Fruit fly (Drosophila melanogaster) whole organism, embryonic: Measurements from ENCODE around the gene DIP2.

Source experiments
- Adf1 ChIP-seq: fragments of 200-800 bp; sonication (Bioruptor generic); IDR thresholded peaks from 2 replicates; pipeline ENCODE4 v1.3.6; 2022; ENCODE audit warnings: missing biosample characterization, missing genetic modification characterization
- Atf3 ChIP-seq: fragments of 200-800 bp; sonication (Bioruptor generic); optimal IDR thresholded peaks from 3 replicates; lab custom pipeline; 2016; ENCODE audit warnings: missing biosample characterization, missing genetic modification characterization
- B-H1 ChIP-seq: fragments of 200-800 bp; sonication (Bioruptor generic); IDR thresholded peaks from 3 replicates; pipeline ENCODE4 v1.3.6; 2022; ENCODE audit warnings: missing biosample characterization, missing genetic modification characterization
- Bdp1 ChIP-seq: fragments of 200-800 bp; sonication (Bioruptor generic); optimal IDR thresholded peaks from 3 replicates; lab custom pipeline; 2016; ENCODE audit warnings: missing biosample characterization, missing genetic modification characterization
- C15 ChIP-seq: fragments of 200-800 bp; sonication (Bioruptor generic); IDR thresholded peaks from 3 replicates; pipeline ENCODE4 v1.3.6; 2022; ENCODE audit warnings: missing biosample characterization, missing genetic modification characterization
- CG10267 ChIP-seq: fragments of 200-800 bp; sonication (Bioruptor generic); optimal IDR thresholded peaks from 2 replicates; lab custom pipeline; 2018; ENCODE audit warnings: missing biosample characterization, mild to moderate bottlenecking, missing genetic modification characterization, moderate library complexity
- CG10431 ChIP-seq: fragments of 200-800 bp; sonication (Bioruptor generic); optimal IDR thresholded peaks from 3 replicates; lab custom pipeline; 2018; ENCODE audit warnings: missing biosample characterization, mild to moderate bottlenecking, missing genetic modification characterization
- CG10654 ChIP-seq: fragments of 200-800 bp; sonication (Bioruptor generic); optimal IDR thresholded peaks from 2 replicates; lab custom pipeline; 2016; ENCODE audit warnings: missing biosample characterization, missing genetic modification characterization
- CG11247 ChIP-seq: fragments of 200-800 bp; sonication (Bioruptor generic); IDR thresholded peaks from 2 replicates; pipeline ENCODE4 v1.3.6; 2022; ENCODE audit warnings: missing biosample characterization, missing genetic modification characterization
- CG11398 ChIP-seq: fragments of 200-800 bp; sonication (Bioruptor generic); optimal IDR thresholded peaks from 2 replicates; lab custom pipeline; 2016; ENCODE audit warnings: missing biosample characterization, missing genetic modification characterization
- CG11723 ChIP-seq: fragments of 200-800 bp; sonication (Bioruptor generic); optimal IDR thresholded peaks from 2 replicates; lab custom pipeline; 2017; ENCODE audit warnings: missing biosample characterization, mild to moderate bottlenecking, missing genetic modification characterization
- CG12744 ChIP-seq: fragments of 200-800 bp; sonication (Bioruptor generic); optimal IDR thresholded peaks from 2 replicates; lab custom pipeline; 2016; ENCODE audit warnings: missing biosample characterization, missing genetic modification characterization
- CG14014 ChIP-seq: fragments of 200-800 bp; sonication (Bioruptor generic); IDR thresholded peaks from 2 replicates; pipeline ENCODE4 v1.3.6; 2022; ENCODE audit warnings: missing biosample characterization, missing genetic modification characterization
- CG14860 ChIP-seq: fragments of 200-800 bp; sonication (Bioruptor generic); IDR thresholded peaks from 3 replicates; pipeline ENCODE4 v1.3.6; 2022; ENCODE audit warnings: missing biosample characterization, missing genetic modification characterization; ENCODE audit not compliant: partially characterized antibody
- CG15514 ChIP-seq: fragments of 200-800 bp; sonication (Bioruptor generic); optimal IDR thresholded peaks from 3 replicates; lab custom pipeline; 2017; ENCODE audit warnings: missing biosample characterization, missing genetic modification characterization, mild to moderate bottlenecking, moderate library complexity, missing genetic modification reagents
- CG16863 ChIP-seq: fragments of 200-800 bp; sonication (Bioruptor generic); optimal IDR thresholded peaks from 3 replicates; lab custom pipeline; 2016; ENCODE audit warnings: missing biosample characterization, missing genetic modification characterization
- CG17612 ChIP-seq: fragments of 200-800 bp; sonication (Bioruptor generic); IDR thresholded peaks from 2 replicates; pipeline ENCODE4 v1.3.6; 2022; ENCODE audit warnings: missing biosample characterization, missing genetic modification characterization
- CG2116 ChIP-seq: fragments of 200-800 bp; sonication (Bioruptor generic); optimal IDR thresholded peaks from 3 replicates; lab custom pipeline; 2018; ENCODE audit warnings: missing biosample characterization, mild to moderate bottlenecking, missing genetic modification characterization
- CG2202 ChIP-seq: fragments of 200-800 bp; sonication (Bioruptor generic); optimal IDR thresholded peaks from 2 replicates; lab custom pipeline; 2018; ENCODE audit warnings: missing biosample characterization, mild to moderate bottlenecking, missing genetic modification characterization
- CG33557 ChIP-seq: fragments of 200-800 bp; sonication (Bioruptor generic); optimal IDR thresholded peaks from 2 replicates; lab custom pipeline; 2019; ENCODE audit warnings: missing biosample characterization, mild to moderate bottlenecking, missing genetic modification characterization, moderate library complexity
- CG34422 ChIP-seq: fragments of 200-800 bp; sonication (Bioruptor generic); IDR thresholded peaks from 3 replicates; pipeline ENCODE4 v1.3.6; 2022; ENCODE audit warnings: missing biosample characterization, missing genetic modification characterization
- CG4360 ChIP-seq: fragments of 200-800 bp; sonication (Bioruptor generic); IDR thresholded peaks from 2 replicates; pipeline ENCODE4 v1.3.6; 2022; ENCODE audit warnings: missing biosample characterization, missing genetic modification characterization
- CG4730 ChIP-seq: fragments of 200-800 bp; sonication (Bioruptor generic); IDR thresholded peaks from 2 replicates; pipeline ENCODE4 v1.3.6; 2022; ENCODE audit warnings: missing biosample characterization, missing genetic modification characterization
- CG6813 ChIP-seq: fragments of 200-800 bp; sonication (Bioruptor generic); optimal IDR thresholded peaks from 2 replicates; lab custom pipeline; 2017; ENCODE audit warnings: missing biosample characterization, missing genetic modification characterization, mild to moderate bottlenecking, moderate library complexity, missing genetic modification reagents
- CG7271 ChIP-seq: fragments of 200-800 bp; sonication (Bioruptor generic); optimal IDR thresholded peaks from 2 replicates; lab custom pipeline; 2018; ENCODE audit warnings: missing biosample characterization, mild to moderate bottlenecking, missing genetic modification characterization, moderate library complexity
- CG7928 ChIP-seq: fragments of 200-800 bp; sonication (Bioruptor generic); optimal IDR thresholded peaks from 2 replicates; lab custom pipeline; 2017; ENCODE audit warnings: missing biosample characterization, mild to moderate bottlenecking, missing genetic modification characterization
- CG7963 ChIP-seq: fragments of 200-800 bp; sonication (Bioruptor generic); IDR thresholded peaks from 3 replicates; pipeline ENCODE4 v1.3.6; 2022; ENCODE audit warnings: missing biosample characterization, missing genetic modification characterization; ENCODE audit not compliant: partially characterized antibody
- CG9727 ChIP-seq: fragments of 200-800 bp; sonication (Bioruptor generic); optimal IDR thresholded peaks from 3 replicates; lab custom pipeline; 2017; ENCODE audit warnings: missing biosample characterization, mild to moderate bottlenecking, missing genetic modification characterization
- CoRest ChIP-seq: fragments of 200-800 bp; sonication (Bioruptor generic); optimal IDR thresholded peaks from 3 replicates; lab custom pipeline; 2018; ENCODE audit warnings: missing biosample characterization, mild to moderate bottlenecking, missing genetic modification characterization, moderate library complexity
- Drgx ChIP-seq: fragments of 200-800 bp; sonication (Bioruptor generic); IDR thresholded peaks from 2 replicates; pipeline ENCODE4 v1.3.6; 2022; ENCODE audit warnings: missing biosample characterization, missing genetic modification characterization
- GATAe ChIP-seq: fragments of 200-800 bp; sonication (Bioruptor generic); conservative IDR thresholded peaks from 2 replicates; pipeline ENCODE4 v1.3.6; 2022; ENCODE audit warnings: missing biosample characterization, missing genetic modification characterization
- HLHmδ ChIP-seq: fragments of 200-800 bp; sonication (Bioruptor generic); optimal IDR thresholded peaks from 2 replicates; lab custom pipeline; 2018; ENCODE audit warnings: missing biosample characterization, mild to moderate bottlenecking, missing genetic modification characterization, moderate library complexity
- Hmx ChIP-seq: fragments of 200-800 bp; sonication (Bioruptor generic); optimal IDR thresholded peaks from 2 replicates; lab custom pipeline; 2016; ENCODE audit warnings: missing biosample characterization, missing genetic modification characterization
- Hr39 ChIP-seq: fragments of >200 bp; optimal IDR thresholded peaks from 2 replicates; lab custom pipeline; 2017
- Hsf ChIP-seq: fragments of 200-800 bp; sonication (Bioruptor generic); optimal IDR thresholded peaks from 3 replicates; lab custom pipeline; 2016; ENCODE audit warnings: missing biosample characterization, missing genetic modification characterization
- Lhr ChIP-seq: fragments of 200-800 bp; sonication (Bioruptor generic); optimal IDR thresholded peaks from 3 replicates; lab custom pipeline; 2017; ENCODE audit warnings: mild to moderate bottlenecking, missing biosample characterization, missing genetic modification reagents, missing genetic modification characterization
- Mad ChIP-seq: fragments of 200-800 bp; sonication (Bioruptor generic); optimal IDR thresholded peaks from 2 replicates; lab custom pipeline; 2016; ENCODE audit warnings: missing biosample characterization, missing genetic modification characterization
- Myb ChIP-seq: fragments of 200-800 bp; sonication (Bioruptor generic); optimal IDR thresholded peaks from 2 replicates; lab custom pipeline; 2016; ENCODE audit warnings: missing biosample characterization, missing genetic modification characterization
- Poxn ChIP-seq: fragments of 200-800 bp; sonication (Bioruptor generic); IDR thresholded peaks from 2 replicates; pipeline ENCODE4 v1.3.6; 2022; ENCODE audit warnings: missing biosample characterization, missing genetic modification characterization
- Rx ChIP-seq: fragments of 200-800 bp; sonication (Bioruptor generic); IDR thresholded peaks from 2 replicates; pipeline ENCODE4 v1.3.6; 2022; ENCODE audit warnings: missing biosample characterization, missing genetic modification characterization
- Spps ChIP-seq: fragments of 200-800 bp; sonication (Bioruptor generic); optimal IDR thresholded peaks from 2 replicates; lab custom pipeline; 2018; ENCODE audit warnings: missing biosample characterization, mild to moderate bottlenecking, missing genetic modification characterization
- Ssrp ChIP-seq: fragments of 200-800 bp; sonication (Bioruptor generic); optimal IDR thresholded peaks from 2 replicates; lab custom pipeline; 2018; ENCODE audit warnings: missing biosample characterization, mild to moderate bottlenecking, missing genetic modification characterization, moderate library complexity
- emc ChIP-seq: fragments of 200-800 bp; sonication (Bioruptor generic); optimal IDR thresholded peaks from 2 replicates; lab custom pipeline; 2016; ENCODE audit warnings: missing biosample characterization, missing genetic modification characterization
- gsb-n ChIP-seq: fragments of 200-800 bp; sonication (Bioruptor generic); optimal IDR thresholded peaks from 3 replicates; lab custom pipeline; 2018; ENCODE audit warnings: missing biosample characterization, mild to moderate bottlenecking, missing genetic modification characterization
- ind ChIP-seq: fragments of 200-800 bp; sonication (Bioruptor generic); optimal IDR thresholded peaks from 3 replicates; lab custom pipeline; 2016; ENCODE audit warnings: missing biosample characterization, missing genetic modification characterization
- sob ChIP-seq: fragments of 200-800 bp; sonication (Bioruptor generic); IDR thresholded peaks from 2 replicates; pipeline ENCODE4 v1.3.6; 2022; ENCODE audit warnings: missing biosample characterization, missing genetic modification characterization
- tin ChIP-seq: fragments of 200-800 bp; sonication (Bioruptor generic); optimal IDR thresholded peaks from 3 replicates; lab custom pipeline; 2016; ENCODE audit warnings: missing biosample characterization, missing genetic modification characterization
- toy ChIP-seq: fragments of 200-800 bp; sonication (Bioruptor generic); IDR thresholded peaks from 2 replicates; pipeline ENCODE4 v1.3.6; 2022; ENCODE audit warnings: missing biosample characterization, missing genetic modification characterization
- tup ChIP-seq: fragments of 200-800 bp; sonication (Bioruptor generic); optimal IDR thresholded peaks from 2 replicates; lab custom pipeline; 2016; ENCODE audit warnings: missing biosample characterization, mild to moderate bottlenecking, missing genetic modification characterization, moderate library complexity

Gene DIP2

dm6 chr3L:257618-258475 lies at the start of gene DIP2, which contains the start of gene wac (continued):
- TF ChIP-seq tup (GFP tag; lab: Kevin White, UChicago) (peak; percentile 57), CG10431 (GFP tag; lab: Kevin White, UChicago) (peak; percentile 49), ind (GFP tag; lab: Kevin White, UChicago) (peak; percentile 83), CG4730 (GFP tag; lab: Robert Waterston, UW) (peak; percentile 62), Spps (tag; lab: Kevin White, UChicago) (peak; percentile 13), CG2202 (no peak), CG10267 (tag; lab: Kevin White, UChicago) (peak; percentile 79), Hsf (peak; percentile 88), CG11398 (GFP tag; lab: Kevin White, UChicago) (peak; percentile 72), CoRest (peak; percentile 71), CG11247 (peak; percentile 80), Myb (GFP tag; lab: Kevin White, UChicago) (peak; percentile 81), B-H1 (0 out of 3 replicates have a peak, but pooled peaks have one; percentile 17), sob (GFP tag; lab: Robert Waterston, UW) (peak; percentile 74), Bdp1 (GFP tag; lab: Kevin White, UChicago) (peak; percentile 69), CG12744 (GFP tag; lab: Kevin White, UChicago) (peak; percentile 67), CG4360 (no peak), CG9727 (GFP tag; lab: Kevin White, UChicago) (peak; percentile 56), Mad (GFP tag; lab: Kevin White, UChicago) (peak; percentile 86), CG2116 (peak; percentile 94), CG7271 (tag; lab: Kevin White, UChicago) (no peak), C15 (GFP tag; lab: Robert Waterston, UW) (no peak), Drgx (peak; percentile 40; the same call in 1 of the 2 replicates), CG7963 (GFP tag; lab: Robert Waterston, UW) (peak; percentile 73), CG17612 (GFP tag; lab: Robert Waterston, UW) (peak; percentile 36; the same call in 1 of the 2 replicates), Adf1 (GFP tag; lab: Robert Waterston, UW) (peak; percentile 36), Hmx (GFP tag; lab: Kevin White, UChicago) (no peak), CG14860 (GFP tag; lab: Robert Waterston, UW) (peak; percentile 76), CG15514 (GFP tag; lab: Kevin White, UChicago) (peak; percentile 97), HLHmδ (peak; percentile 5), CG16863 (GFP tag; lab: Kevin White, UChicago) (peak; percentile 78), CG6813 (GFP tag; lab: Kevin White, UChicago) (no peak), Atf3 (peak; percentile 84), tin (GFP tag; lab: Kevin White, UChicago) (peak; percentile 86), Hr39 (lab: Kevin White, UChicago) (no peak), Ssrp (tag; lab: Kevin White, UChicago) (peak; percentile 16), CG34422 (GFP tag; lab: Robert Waterston, UW) (peak; percentile 82), Lhr (peak; percentile 85), toy (no peak), CG11723 (GFP tag; lab: Kevin White, UChicago) (peak; percentile 28), CG14014 (GFP tag; lab: Robert Waterston, UW) (peak; percentile 71), Rx (GFP tag; lab: Robert Waterston, UW) (peak; percentile 34), CG10654 (GFP tag; lab: Kevin White, UChicago) (peak; percentile 79), CG7928 (GFP tag; lab: Kevin White, UChicago) (peak; percentile 95), emc (GFP tag; lab: Kevin White, UChicago) (peak; percentile 25), CG33557 (peak; percentile 60), GATAe (0 out of 2 replicates have a peak, but pooled peaks have one; percentile 15), Poxn (GFP tag; lab: Robert Waterston, UW) (no peak), gsb-n (tag; lab: Kevin White, UChicago) (no peak)
